Worm (Caenorhabditis elegans): ENCODE data around the gene F44E5.2.

ce11 chrII:11753186-11753585 lies 13.4 kb upstream of the F44E5.2 start:
- no peak for TF ChIP-seq dao-5 (tag; optimal IDR thresholded peaks at IDR 0.05)
- TF ChIP-seq him-1 (tag; optimal IDR thresholded peaks at IDR 0.05) = no peak
- no peak for TF ChIP-seq W03F9.2 (tag; optimal IDR thresholded peaks at IDR 0.05)
